Fruit fly (Drosophila melanogaster) whole organism, embryonic: ENCODE measurements around the gene kis.

ENCODE experiments used
- Asciz ChIP-seq: fragments of 200-800 bp; sonication (Bioruptor generic); optimal IDR thresholded peaks from 2 replicates; lab custom pipeline; 2017; ENCODE audit warnings: missing biosample characterization, mild to moderate bottlenecking, missing genetic modification characterization, missing genetic modification reagents
- Atf-2 ChIP-seq: fragments of 200-800 bp; sonication (Bioruptor generic); optimal IDR thresholded peaks from 2 replicates; lab custom pipeline; 2016; ENCODE audit warnings: missing biosample characterization, missing genetic modification characterization
- B-H1 ChIP-seq: fragments of 200-800 bp; sonication (Bioruptor generic); IDR thresholded peaks from 3 replicates; pipeline ENCODE4 v1.3.6; 2022; ENCODE audit warnings: missing biosample characterization, missing genetic modification characterization
- BEAF-32 ChIP-seq: fragments of 200-800 bp; sonication (Bioruptor generic); optimal IDR thresholded peaks from 3 replicates; lab custom pipeline; 2017; ENCODE audit warnings: missing biosample characterization, missing genetic modification characterization, mild to moderate bottlenecking, moderate library complexity, missing genetic modification reagents
- CG10431 ChIP-seq: fragments of 200-800 bp; sonication (Bioruptor generic); optimal IDR thresholded peaks from 3 replicates; lab custom pipeline; 2018; ENCODE audit warnings: missing biosample characterization, mild to moderate bottlenecking, missing genetic modification characterization
- CG12391 ChIP-seq: fragments of 200-800 bp; sonication (Bioruptor generic); optimal IDR thresholded peaks from 3 replicates; lab custom pipeline; 2018; ENCODE audit warnings: missing biosample characterization, mild to moderate bottlenecking, missing genetic modification characterization, moderate library complexity
- CG12769 ChIP-seq: fragments of 200-800 bp; sonication (Bioruptor generic); optimal IDR thresholded peaks from 2 replicates; lab custom pipeline; 2019; ENCODE audit warnings: missing biosample characterization, mild to moderate bottlenecking, missing genetic modification characterization, moderate library complexity
- CG13296 ChIP-seq: fragments of 200-800 bp; sonication (Bioruptor generic); optimal IDR thresholded peaks from 3 replicates; lab custom pipeline; 2018; ENCODE audit warnings: missing biosample characterization, mild to moderate bottlenecking, missing genetic modification characterization
- CG13894 ChIP-seq: fragments of 200-800 bp; sonication (Bioruptor generic); optimal IDR thresholded peaks from 3 replicates; lab custom pipeline; 2018; ENCODE audit warnings: missing biosample characterization, mild to moderate bottlenecking, missing genetic modification characterization, moderate library complexity
- CG17186 ChIP-seq: fragments of 200-800 bp; sonication (Bioruptor generic); optimal IDR thresholded peaks from 3 replicates; lab custom pipeline; 2017; ENCODE audit warnings: missing biosample characterization, missing genetic modification reagents, missing genetic modification characterization
- CG17385 ChIP-seq: fragments of 200-800 bp; sonication (Bioruptor generic); optimal IDR thresholded peaks from 3 replicates; lab custom pipeline; 2018; ENCODE audit warnings: missing biosample characterization, mild to moderate bottlenecking, missing genetic modification characterization
- CG31224 ChIP-seq: fragments of 200-800 bp; sonication (Bioruptor generic); IDR thresholded peaks from 2 replicates; pipeline ENCODE4 v1.3.6; 2022; ENCODE audit warnings: missing biosample characterization, missing genetic modification characterization
- CG34224 ChIP-seq: fragments of 200-800 bp; sonication (Bioruptor generic); IDR thresholded peaks from 3 replicates; pipeline ENCODE4 v1.3.6; 2022; ENCODE audit warnings: missing biosample characterization, missing genetic modification characterization; ENCODE audit not compliant: partially characterized antibody
- CG4328 ChIP-seq: fragments of 200-800 bp; sonication (Bioruptor generic); optimal IDR thresholded peaks from 3 replicates; lab custom pipeline; 2017; ENCODE audit warnings: missing biosample characterization, missing genetic modification reagents, missing genetic modification characterization
- CG43689 ChIP-seq: fragments of 200-800 bp; sonication (Bioruptor generic); IDR thresholded peaks from 2 replicates; pipeline ENCODE4 v1.3.6; 2022; ENCODE audit warnings: missing biosample characterization, missing genetic modification characterization
- CG4617 ChIP-seq: fragments of 200-800 bp; sonication (Bioruptor generic); optimal IDR thresholded peaks from 3 replicates; lab custom pipeline; 2016; ENCODE audit warnings: missing biosample characterization, missing genetic modification characterization, borderline replicate concordance
- CG6765 ChIP-seq: fragments of 200-800 bp; sonication (Bioruptor generic); optimal IDR thresholded peaks from 3 replicates; lab custom pipeline; 2017; ENCODE audit warnings: missing biosample characterization, mild to moderate bottlenecking, missing genetic modification characterization
- CG7271 ChIP-seq: fragments of 200-800 bp; sonication (Bioruptor generic); optimal IDR thresholded peaks from 2 replicates; lab custom pipeline; 2018; ENCODE audit warnings: missing biosample characterization, mild to moderate bottlenecking, missing genetic modification characterization, moderate library complexity
- Camta ChIP-seq: fragments of 200-800 bp; sonication (Bioruptor generic); optimal IDR thresholded peaks from 2 replicates; lab custom pipeline; 2016; ENCODE audit warnings: missing biosample characterization, missing genetic modification characterization
- Fer1 ChIP-seq: fragments of 200-800 bp; sonication (Bioruptor generic); optimal IDR thresholded peaks from 2 replicates; lab custom pipeline; 2017; ENCODE audit warnings: missing biosample characterization, mild to moderate bottlenecking, missing genetic modification characterization
- H2.0 ChIP-seq: fragments of 200-800 bp; sonication (Bioruptor generic); IDR thresholded peaks from 2 replicates; pipeline ENCODE4 v1.3.6; 2022; ENCODE audit warnings: missing biosample characterization, missing genetic modification characterization
- HLHmδ ChIP-seq: fragments of 200-800 bp; sonication (Bioruptor generic); optimal IDR thresholded peaks from 2 replicates; lab custom pipeline; 2018; ENCODE audit warnings: missing biosample characterization, mild to moderate bottlenecking, missing genetic modification characterization, moderate library complexity
- HmgD ChIP-seq: fragments of 200-800 bp; sonication (Bioruptor generic); optimal IDR thresholded peaks from 3 replicates; lab custom pipeline; 2016; ENCODE audit warnings: missing biosample characterization, missing genetic modification characterization
- HmgZ ChIP-seq: fragments of 200-800 bp; sonication (Bioruptor generic); optimal IDR thresholded peaks from 2 replicates; lab custom pipeline; 2018; ENCODE audit warnings: missing biosample characterization, mild to moderate bottlenecking, missing genetic modification characterization
- Hmx ChIP-seq: fragments of 200-800 bp; sonication (Bioruptor generic); optimal IDR thresholded peaks from 2 replicates; lab custom pipeline; 2016; ENCODE audit warnings: missing biosample characterization, missing genetic modification characterization
- Hr78 ChIP-seq, 2 experiments: fragments of 200-800 bp in 1 of 2; fragments of >200 bp in 1 of 2; sonication (Bioruptor generic) in 1 of 2; optimal IDR thresholded peaks; 2 replicates each; lab custom pipeline; 2017 to 2019; ENCODE audit warnings: missing biosample characterization in 2 of 2, missing genetic modification characterization in 2 of 2, mild to moderate bottlenecking in 1 of 2, moderate library complexity in 1 of 2
- Med ChIP-seq: fragments of 200-800 bp; sonication (Bioruptor generic); peaks from one replicate; lab custom pipeline; 2016; ENCODE audit warnings: missing biosample characterization, missing genetic modification characterization, mild to moderate bottlenecking, inconsistent platforms, moderate library complexity
- TFAM ChIP-seq: fragments of 200-800 bp; sonication (Bioruptor generic); optimal IDR thresholded peaks from 2 replicates; lab custom pipeline; 2017; ENCODE audit warnings: missing biosample characterization, missing genetic modification characterization, inconsistent platforms
- Trl ChIP-seq, 3 experiments: fragments of >200 bp in 2 of 3; fragments of 200-800 bp in 1 of 3; sonication (Bioruptor generic) in 1 of 3; optimal IDR thresholded peaks; 2 replicates in 1 of 3; 3 replicates in 2 of 3; lab custom pipeline; 2016 to 2017; ENCODE audit warnings: missing biosample characterization in 1 of 3, missing genetic modification characterization in 1 of 3
- Usf ChIP-seq: fragments of 200-800 bp; sonication (Bioruptor generic); optimal IDR thresholded peaks from 2 replicates; lab custom pipeline; 2017; ENCODE audit warnings: missing genotype, missing biosample characterization, missing genetic modification characterization
- Xbp1 ChIP-seq: fragments of 200-800 bp; sonication (Bioruptor generic); optimal IDR thresholded peaks from 3 replicates; lab custom pipeline; 2016; ENCODE audit warnings: missing biosample characterization, mild to moderate bottlenecking, missing genetic modification characterization
- chm ChIP-seq: fragments of 200-800 bp; sonication (Bioruptor generic); IDR thresholded peaks from 2 replicates; pipeline ENCODE4 v1.3.6; 2022; ENCODE audit warnings: missing biosample characterization, missing genetic modification characterization
- corto ChIP-seq: fragments of 200-800 bp; sonication (Bioruptor generic); optimal IDR thresholded peaks from 2 replicates; lab custom pipeline; 2016; ENCODE audit warnings: missing biosample characterization, mild to moderate bottlenecking, missing genetic modification characterization, moderate library complexity
- da ChIP-seq: fragments of 200-800 bp; sonication (Bioruptor generic); optimal IDR thresholded peaks from 2 replicates; lab custom pipeline; 2016; ENCODE audit warnings: missing biosample characterization, missing genetic modification characterization
- dmrt11E ChIP-seq: fragments of 200-800 bp; sonication (Bioruptor generic); optimal IDR thresholded peaks from 3 replicates; lab custom pipeline; 2018; ENCODE audit warnings: missing biosample characterization, mild to moderate bottlenecking, missing genetic modification characterization, moderate library complexity
- gro ChIP-seq: fragments of 200-800 bp; sonication (Bioruptor generic); optimal IDR thresholded peaks from 2 replicates; lab custom pipeline; 2016; ENCODE audit warnings: missing biosample characterization, missing genetic modification characterization
- kah ChIP-seq: fragments of 200-800 bp; sonication (Bioruptor generic); optimal IDR thresholded peaks from 2 replicates; lab custom pipeline; 2018; ENCODE audit warnings: missing biosample characterization, mild to moderate bottlenecking, missing genetic modification characterization
- lab ChIP-seq: fragments of 200-800 bp; sonication (Bioruptor generic); optimal IDR thresholded peaks from 3 replicates; lab custom pipeline; 2017; ENCODE audit warnings: missing biosample characterization, missing genetic modification characterization, mild to moderate bottlenecking, moderate library complexity, missing genetic modification reagents
- mirr ChIP-seq: fragments of 200-800 bp; sonication (Bioruptor generic); optimal IDR thresholded peaks from 3 replicates; lab custom pipeline; 2018; ENCODE audit warnings: missing biosample characterization, mild to moderate bottlenecking, missing genetic modification characterization
- nerfin-1 ChIP-seq: fragments of 200-800 bp; sonication (Bioruptor generic); optimal IDR thresholded peaks from 3 replicates; lab custom pipeline; 2019; ENCODE audit warnings: missing biosample characterization, mild to moderate bottlenecking, missing genetic modification characterization, moderate library complexity
- nmo ChIP-seq: fragments of 200-800 bp; sonication (Bioruptor generic); optimal IDR thresholded peaks from 2 replicates; lab custom pipeline; 2018; ENCODE audit warnings: missing biosample characterization, mild to moderate bottlenecking, missing genetic modification characterization, moderate library complexity
- pros ChIP-seq: fragments of 200-800 bp; sonication (Bioruptor generic); optimal IDR thresholded peaks from 3 replicates; lab custom pipeline; 2019; ENCODE audit warnings: missing biosample characterization, mild to moderate bottlenecking, missing genetic modification characterization, moderate library complexity
- seq ChIP-seq: fragments of 200-800 bp; sonication (Bioruptor generic); IDR thresholded peaks from 2 replicates; pipeline ENCODE4 v1.3.6; 2022; ENCODE audit warnings: missing biosample characterization, missing genetic modification characterization
- sima ChIP-seq: fragments of 200-800 bp; sonication (Bioruptor generic); optimal IDR thresholded peaks from 2 replicates; lab custom pipeline; 2016; ENCODE audit warnings: missing biosample characterization, missing genetic modification characterization
- sna ChIP-seq: fragments of 200-800 bp; sonication (Bioruptor generic); IDR thresholded peaks from 2 replicates; pipeline ENCODE4 v1.3.6; 2022; ENCODE audit warnings: missing biosample characterization, missing genetic modification characterization; ENCODE audit not compliant: partially characterized antibody
- so ChIP-seq: fragments of 200-800 bp; sonication (Bioruptor generic); IDR thresholded peaks from 3 replicates; pipeline ENCODE4 v1.3.6; 2022; ENCODE audit warnings: missing biosample characterization, missing genetic modification characterization
- z ChIP-seq: fragments of 200-800 bp; sonication (Bioruptor generic); IDR thresholded peaks from 3 replicates; pipeline ENCODE4 v1.3.6; 2022; ENCODE audit warnings: missing biosample characterization, missing genetic modification characterization
- zf30C ChIP-seq: fragments of 200-800 bp; sonication (Bioruptor generic); optimal IDR thresholded peaks from 3 replicates; lab custom pipeline; 2018; ENCODE audit warnings: missing biosample characterization, mild to moderate bottlenecking, missing genetic modification characterization

Gene kis

DNA sequence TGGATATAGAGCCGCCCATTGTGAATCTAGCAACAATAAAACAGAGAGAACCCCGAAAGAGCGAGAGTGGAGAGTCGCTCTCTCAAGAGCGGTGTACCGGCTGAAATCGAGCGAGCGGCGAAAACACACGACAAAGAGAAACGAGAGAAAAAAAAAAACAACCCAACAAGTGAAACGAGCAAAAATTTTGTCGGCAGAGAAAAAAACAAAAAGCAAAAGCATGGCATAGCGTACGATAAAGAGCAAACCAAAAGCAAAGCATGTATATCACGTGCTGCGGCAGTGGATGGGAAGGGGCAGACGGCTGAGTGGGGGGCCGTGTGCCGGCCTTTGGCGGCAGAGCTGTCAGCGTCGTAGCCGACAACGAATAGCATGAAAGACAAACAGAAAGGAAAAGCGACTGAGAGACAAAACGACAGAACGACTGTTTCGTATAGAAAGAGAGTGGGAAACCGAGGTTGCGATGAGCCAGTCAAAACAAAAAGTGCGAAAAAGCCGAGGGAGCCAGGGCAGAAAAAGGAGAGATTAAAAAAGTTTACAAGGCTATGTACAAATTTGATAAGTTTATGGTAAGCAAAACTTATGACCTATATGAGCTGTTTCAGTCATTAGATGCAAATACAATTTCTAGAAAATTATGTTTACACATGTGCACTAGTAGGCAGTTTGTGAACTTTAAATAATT, 3.8 kb downstream of the kis start (continued):
- TF ChIP-seq CG17186 (GFP tag; lab: Kevin White, UChicago), result no peak
- TF ChIP-seq CG4328 (GFP tag; lab: Kevin White, UChicago), result no peak
- TF ChIP-seq CG4617 (GFP tag; lab: Kevin White, UChicago), result no peak
- no peak for TF ChIP-seq CG12391 (tag; lab: Kevin White, UChicago)
- no peak for TF ChIP-seq Hmx (GFP tag; lab: Kevin White, UChicago)
- no peak for TF ChIP-seq dmrt11E (tag; lab: Kevin White, UChicago)
- TF ChIP-seq Atf-2 (GFP tag; lab: Kevin White, UChicago), result no peak
- no peak for TF ChIP-seq corto
- TF ChIP-seq HmgD (GFP tag; lab: Kevin White, UChicago), result peak; percentile 35
- no peak for TF ChIP-seq CG43689
- TF ChIP-seq HLHmδ (GFP tag; lab: Kevin White, UChicago), result peak; percentile 11
- no peak for TF ChIP-seq Hr78 (GFP tag; optimal IDR thresholded peaks at IDR 0.05; lab: Kevin White, UChicago)
- peak; percentile 96 to 98 for TF ChIP-seq Trl (optimal IDR thresholded peaks at IDR 0.05; lab: Kevin White, UChicago)
- TF ChIP-seq Trl (GFP tag; optimal IDR thresholded peaks at IDR 0.05; lab: Kevin White, UChicago), result peak; percentile 68
- TF ChIP-seq CG12769 (tag; lab: Kevin White, UChicago), result peak; percentile 52
- peak; percentile 14 for TF ChIP-seq CG10431 (GFP tag; lab: Kevin White, UChicago)
- no peak for TF ChIP-seq CG31224 (GFP tag; lab: Robert Waterston, UW)
- no peak for TF ChIP-seq CG13296 (GFP tag; lab: Kevin White, UChicago)
- no peak for TF ChIP-seq TFAM
- TF ChIP-seq mirr, result peak; percentile 41
- TF ChIP-seq sima (GFP tag; lab: Kevin White, UChicago), result no peak
- TF ChIP-seq Camta, result no peak
- TF ChIP-seq nmo (GFP tag; lab: Kevin White, UChicago), result no peak
- TF ChIP-seq Usf, result no peak
- peak; percentile 33 for TF ChIP-seq Fer1
- TF ChIP-seq B-H1 (GFP tag; lab: Robert Waterston, UW), result no peak
- 0 out of 3 replicates have a peak, but pooled peaks have one; percentile 37 for TF ChIP-seq z
- peak; percentile 29 for TF ChIP-seq HmgZ (tag; lab: Kevin White, UChicago)
- TF ChIP-seq CG13894 (tag; lab: Kevin White, UChicago), result peak; percentile 23
- TF ChIP-seq gro (GFP tag; lab: Kevin White, UChicago), result peak; percentile 56
- no peak for TF ChIP-seq Xbp1
- no peak for TF ChIP-seq CG6765 (GFP tag; lab: Kevin White, UChicago)
- TF ChIP-seq pros (GFP tag; lab: Kevin White, UChicago), result peak; percentile 54
- peak; percentile 43 for TF ChIP-seq kah
- TF ChIP-seq Med (GFP tag; lab: Kevin White, UChicago), result peak; percentile 67
- TF ChIP-seq BEAF-32 (GFP tag; lab: Kevin White, UChicago), result no peak
- peak; percentile 7 for TF ChIP-seq CG17385
- peak; percentile 23 for TF ChIP-seq lab (GFP tag; lab: Kevin White, UChicago)
- TF ChIP-seq chm (GFP tag; lab: Robert Waterston, UW), result peak; percentile 53; the same call in 1 of the 2 replicates
- no peak for TF ChIP-seq Asciz (GFP tag; lab: Kevin White, UChicago)
- TF ChIP-seq CG34224 (GFP tag; lab: Robert Waterston, UW), result peak; percentile 49; the same call in 2 of the 3 replicates
- TF ChIP-seq seq, result no peak
- peak; percentile 46 for TF ChIP-seq nerfin-1 (tag; lab: Kevin White, UChicago)
- TF ChIP-seq so (GFP tag; lab: Robert Waterston, UW), result peak; percentile 67; the same call in 1 of the 3 replicates
- no peak for TF ChIP-seq zf30C (GFP tag; lab: Kevin White, UChicago)
- peak; percentile 57; the same call in 1 of the 2 replicates for TF ChIP-seq sna (GFP tag; lab: Robert Waterston, UW)
- no peak for TF ChIP-seq da (GFP tag; lab: Kevin White, UChicago)
- no peak for TF ChIP-seq CG7271 (tag; lab: Kevin White, UChicago)
- no peak for TF ChIP-seq H2.0
